Fruit fly (Drosophila melanogaster) whole organism, embryonic: ENCODE results near the gene Alp13.

Source experiments
- Ada2b ChIP-seq: fragments of 200-800 bp; sonication (Bioruptor generic); IDR thresholded peaks from 2 replicates; pipeline ENCODE4 v1.3.6; 2022; ENCODE audit warnings: missing biosample characterization, missing genetic modification characterization
- Adf1 ChIP-seq: fragments of 200-800 bp; sonication (Bioruptor generic); IDR thresholded peaks from 2 replicates; pipeline ENCODE4 v1.3.6; 2022; ENCODE audit warnings: missing biosample characterization, missing genetic modification characterization
- CG12104 ChIP-seq: fragments of 200-800 bp; sonication (Bioruptor generic); optimal IDR thresholded peaks from 3 replicates; lab custom pipeline; 2016; ENCODE audit warnings: missing biosample characterization, missing genetic modification characterization
- CG13287 ChIP-seq: fragments of 200-800 bp; sonication (Bioruptor generic); IDR thresholded peaks from 2 replicates; pipeline ENCODE4 v1.3.6; 2022; ENCODE audit warnings: missing biosample characterization, missing genetic modification characterization; ENCODE audit not compliant: partially characterized antibody
- CG13296 ChIP-seq: fragments of 200-800 bp; sonication (Bioruptor generic); optimal IDR thresholded peaks from 3 replicates; lab custom pipeline; 2018; ENCODE audit warnings: missing biosample characterization, mild to moderate bottlenecking, missing genetic modification characterization
- CG13894 ChIP-seq: fragments of 200-800 bp; sonication (Bioruptor generic); optimal IDR thresholded peaks from 3 replicates; lab custom pipeline; 2018; ENCODE audit warnings: missing biosample characterization, mild to moderate bottlenecking, missing genetic modification characterization, moderate library complexity
- CG14014 ChIP-seq: fragments of 200-800 bp; sonication (Bioruptor generic); IDR thresholded peaks from 2 replicates; pipeline ENCODE4 v1.3.6; 2022; ENCODE audit warnings: missing biosample characterization, missing genetic modification characterization
- CG15269 ChIP-seq: fragments of 200-800 bp; sonication (Bioruptor generic); optimal IDR thresholded peaks from 2 replicates; lab custom pipeline; 2018; ENCODE audit warnings: missing biosample characterization, mild to moderate bottlenecking, missing genetic modification characterization, moderate library complexity
- CG16779 ChIP-seq: fragments of 200-800 bp; sonication (Bioruptor generic); IDR thresholded peaks from 2 replicates; pipeline ENCODE4 v1.3.6; 2022; ENCODE audit warnings: missing biosample characterization, missing genetic modification characterization
- CG17912 ChIP-seq: fragments of 200-800 bp; sonication (Bioruptor generic); optimal IDR thresholded peaks from 2 replicates; lab custom pipeline; 2018; ENCODE audit warnings: missing biosample characterization, mild to moderate bottlenecking, missing genetic modification characterization
- CG3065 ChIP-seq: fragments of 200-800 bp; sonication (Bioruptor generic); optimal IDR thresholded peaks from 2 replicates; lab custom pipeline; 2016; ENCODE audit warnings: missing biosample characterization, missing genetic modification characterization
- CG31365 ChIP-seq: fragments of 200-800 bp; sonication (Bioruptor generic); optimal IDR thresholded peaks from 2 replicates; lab custom pipeline; 2018; ENCODE audit warnings: missing biosample characterization, mild to moderate bottlenecking, missing genetic modification characterization
- CG5953 ChIP-seq: fragments of 200-800 bp; sonication (Bioruptor generic); IDR thresholded peaks from 2 replicates; pipeline ENCODE4 v1.3.6; 2022; ENCODE audit warnings: missing biosample characterization, missing genetic modification characterization
- CG6254 ChIP-seq: fragments of 200-800 bp; sonication (Bioruptor generic); optimal IDR thresholded peaks from 3 replicates; lab custom pipeline; 2017; ENCODE audit warnings: mild to moderate bottlenecking, missing biosample characterization, missing genetic modification reagents, missing genetic modification characterization
- CG8290 ChIP-seq, 3 experiments: fragments of 200-800 bp; sonication (Bioruptor generic); optimal IDR thresholded peaks; 2 replicates each; lab custom pipeline; 2016 to 2019; ENCODE audit warnings: missing biosample characterization in 3 of 3, missing genetic modification characterization in 3 of 3, mild to moderate bottlenecking in 2 of 3, moderate library complexity in 1 of 3
- CG9932 ChIP-seq: fragments of 200-800 bp; sonication (Bioruptor generic); IDR thresholded peaks from 2 replicates; pipeline ENCODE4 v1.3.6; 2022; ENCODE audit warnings: missing biosample characterization, missing genetic modification characterization
- CoRest ChIP-seq: fragments of 200-800 bp; sonication (Bioruptor generic); optimal IDR thresholded peaks from 3 replicates; lab custom pipeline; 2018; ENCODE audit warnings: missing biosample characterization, mild to moderate bottlenecking, missing genetic modification characterization, moderate library complexity
- Dek ChIP-seq: fragments of 200-800 bp; sonication (Bioruptor generic); optimal IDR thresholded peaks from 3 replicates; lab custom pipeline; 2019; ENCODE audit warnings: missing biosample characterization, mild to moderate bottlenecking, missing genetic modification characterization, moderate library complexity
- Drgx ChIP-seq: fragments of 200-800 bp; sonication (Bioruptor generic); IDR thresholded peaks from 2 replicates; pipeline ENCODE4 v1.3.6; 2022; ENCODE audit warnings: missing biosample characterization, missing genetic modification characterization
- HmgZ ChIP-seq: fragments of 200-800 bp; sonication (Bioruptor generic); optimal IDR thresholded peaks from 2 replicates; lab custom pipeline; 2018; ENCODE audit warnings: missing biosample characterization, mild to moderate bottlenecking, missing genetic modification characterization
- Hmr ChIP-seq: fragments of 200-800 bp; sonication (Bioruptor generic); optimal IDR thresholded peaks from 3 replicates; lab custom pipeline; 2017; ENCODE audit warnings: mild to moderate bottlenecking, missing biosample characterization, missing genetic modification reagents, missing genetic modification characterization
- Hr78 ChIP-seq, 2 experiments: fragments of 200-800 bp in 1 of 2; fragments of >200 bp in 1 of 2; sonication (Bioruptor generic) in 1 of 2; optimal IDR thresholded peaks; 2 replicates each; lab custom pipeline; 2017 to 2019; ENCODE audit warnings: missing biosample characterization in 2 of 2, missing genetic modification characterization in 2 of 2, mild to moderate bottlenecking in 1 of 2, moderate library complexity in 1 of 2
- MTF-1 ChIP-seq: fragments of 200-800 bp; sonication (Bioruptor generic); optimal IDR thresholded peaks from 2 replicates; lab custom pipeline; 2018; ENCODE audit warnings: missing biosample characterization, mild to moderate bottlenecking, missing genetic modification characterization, borderline replicate concordance
- Med ChIP-seq: fragments of 200-800 bp; sonication (Bioruptor generic); peaks from one replicate; lab custom pipeline; 2016; ENCODE audit warnings: missing biosample characterization, missing genetic modification characterization, mild to moderate bottlenecking, inconsistent platforms, moderate library complexity
- Meics ChIP-seq: fragments of 200-800 bp; sonication (Bioruptor generic); optimal IDR thresholded peaks from 2 replicates; lab custom pipeline; 2017; ENCODE audit warnings: missing biosample characterization, mild to moderate bottlenecking, missing genetic modification characterization
- Nf-YB ChIP-seq: fragments of 200-800 bp; sonication (Bioruptor generic); optimal IDR thresholded peaks from 3 replicates; lab custom pipeline; 2019; ENCODE audit warnings: missing biosample characterization, mild to moderate bottlenecking, missing genetic modification characterization, moderate library complexity
- Opbp ChIP-seq: fragments of 200-800 bp; sonication (Bioruptor generic); IDR thresholded peaks from 3 replicates; pipeline ENCODE4 v1.3.6; 2022; ENCODE audit warnings: missing biosample characterization, missing genetic modification characterization; ENCODE audit not compliant: partially characterized antibody
- Spps ChIP-seq: fragments of 200-800 bp; sonication (Bioruptor generic); optimal IDR thresholded peaks from 2 replicates; lab custom pipeline; 2018; ENCODE audit warnings: missing biosample characterization, mild to moderate bottlenecking, missing genetic modification characterization
- Trl ChIP-seq, 3 experiments: fragments of >200 bp in 2 of 3; fragments of 200-800 bp in 1 of 3; sonication (Bioruptor generic) in 1 of 3; optimal IDR thresholded peaks; 2 replicates in 1 of 3; 3 replicates in 2 of 3; lab custom pipeline; 2016 to 2017; ENCODE audit warnings: missing biosample characterization in 1 of 3, missing genetic modification characterization in 1 of 3
- Xrp1 ChIP-seq: fragments of 200-800 bp; sonication (Bioruptor generic); IDR thresholded peaks from 2 replicates; pipeline ENCODE4 v1.3.6; 2022; ENCODE audit warnings: missing biosample characterization, missing genetic modification characterization
- br ChIP-seq: fragments of >200 bp; optimal IDR thresholded peaks from 2 replicates; lab custom pipeline; 2017
- ci ChIP-seq: fragments of 200-800 bp; sonication (Bioruptor generic); IDR thresholded peaks from 3 replicates; pipeline ENCODE4 v1.3.6; 2022; ENCODE audit warnings: missing biosample characterization, missing genetic modification characterization
- cwo ChIP-seq: fragments of 200-800 bp; sonication (Bioruptor generic); optimal IDR thresholded peaks from 3 replicates; lab custom pipeline; 2017; ENCODE audit warnings: missing biosample characterization, missing genetic modification characterization, mild to moderate bottlenecking, moderate library complexity, missing genetic modification reagents
- da ChIP-seq: fragments of 200-800 bp; sonication (Bioruptor generic); optimal IDR thresholded peaks from 2 replicates; lab custom pipeline; 2016; ENCODE audit warnings: missing biosample characterization, missing genetic modification characterization
- exex ChIP-seq: fragments of 200-800 bp; sonication (Bioruptor generic); optimal IDR thresholded peaks from 4 replicates; lab custom pipeline; 2018; ENCODE audit warnings: missing biosample characterization, mild to moderate bottlenecking, missing genetic modification characterization, moderate library complexity
- lab ChIP-seq: fragments of 200-800 bp; sonication (Bioruptor generic); optimal IDR thresholded peaks from 3 replicates; lab custom pipeline; 2017; ENCODE audit warnings: missing biosample characterization, missing genetic modification characterization, mild to moderate bottlenecking, moderate library complexity, missing genetic modification reagents
- lov ChIP-seq, 2 experiments: fragments of 200-800 bp in 1 of 2; fragments of >200 bp in 1 of 2; sonication (Bioruptor generic) in 1 of 2; IDR thresholded peaks in 1 of 2; optimal IDR thresholded peaks in 1 of 2; 2 replicates in 1 of 2; 3 replicates in 1 of 2; pipeline versions ENCODE4 v1.3.6 to Lab custom; 2017 to 2022; ENCODE audit warnings: missing biosample characterization in 1 of 2, missing genetic modification characterization in 1 of 2
- mirr ChIP-seq: fragments of 200-800 bp; sonication (Bioruptor generic); optimal IDR thresholded peaks from 3 replicates; lab custom pipeline; 2018; ENCODE audit warnings: missing biosample characterization, mild to moderate bottlenecking, missing genetic modification characterization
- nom ChIP-seq: fragments of 200-800 bp; sonication (Bioruptor generic); optimal IDR thresholded peaks from 2 replicates; lab custom pipeline; 2017; ENCODE audit warnings: missing biosample characterization, missing genetic modification characterization, mild to moderate bottlenecking, moderate library complexity, missing genetic modification reagents
- pan ChIP-seq, 4 experiments: fragments of >200 bp in 3 of 4; fragments of 200-800 bp in 1 of 4; sonication (Bioruptor generic) in 1 of 4; optimal IDR thresholded peaks in 3 of 4; IDR thresholded peaks in 1 of 4; 2 replicates each; pipeline versions ENCODE4 v1.3.6 to Lab custom; 2017 to 2022; ENCODE audit warnings: missing biosample characterization in 2 of 4, missing genetic modification characterization in 2 of 4, mixed read lengths in 1 of 4
- pum ChIP-seq: fragments of 200-800 bp; sonication (Bioruptor generic); optimal IDR thresholded peaks from 2 replicates; lab custom pipeline; 2016; ENCODE audit warnings: missing biosample characterization, missing genetic modification characterization
- ranshi ChIP-seq: fragments of 200-800 bp; sonication (Bioruptor generic); IDR thresholded peaks from 2 replicates; pipeline ENCODE4 v1.3.6; 2022; ENCODE audit warnings: missing biosample characterization, missing genetic modification characterization
- sna ChIP-seq: fragments of 200-800 bp; sonication (Bioruptor generic); IDR thresholded peaks from 2 replicates; pipeline ENCODE4 v1.3.6; 2022; ENCODE audit warnings: missing biosample characterization, missing genetic modification characterization; ENCODE audit not compliant: partially characterized antibody
- sob ChIP-seq: fragments of 200-800 bp; sonication (Bioruptor generic); IDR thresholded peaks from 2 replicates; pipeline ENCODE4 v1.3.6; 2022; ENCODE audit warnings: missing biosample characterization, missing genetic modification characterization
- tio ChIP-seq: fragments of 200-800 bp; sonication (Bioruptor generic); optimal IDR thresholded peaks from 2 replicates; lab custom pipeline; 2017; ENCODE audit warnings: missing biosample characterization, missing genetic modification characterization, inconsistent platforms

Alp13 gene

dm6 chr3R:10093252-10094030 is 18.3 kb upstream of the Alp13 start (continued):
- TF ChIP-seq CG5953 (GFP tag; lab: Robert Waterston, UW), result 0 out of 2 replicates have a peak, but pooled peaks have one; percentile 44
- peak in 1 of 2 experiments; percentile 40 for TF ChIP-seq Hr78 (GFP tag; optimal IDR thresholded peaks at IDR 0.05; lab: Kevin White, UChicago)
- peak; percentile 55 for TF ChIP-seq sob (GFP tag; lab: Robert Waterston, UW)
- peak; percentile 84 for TF ChIP-seq Med (GFP tag; lab: Kevin White, UChicago)
- peak; percentile 27 for TF ChIP-seq CG13894
- peak; percentile 45 for TF ChIP-seq HmgZ (tag; lab: Kevin White, UChicago)
- no peak for TF ChIP-seq CG16779
- TF ChIP-seq CG15269, result peak; percentile 40
- no peak for TF ChIP-seq Nf-YB
- no peak for TF ChIP-seq ranshi (GFP tag; lab: Robert Waterston, UW)
- TF ChIP-seq ci (GFP tag; lab: Robert Waterston, UW), result peak; percentile 77; the same call in 2 of the 3 replicates
- peak; percentile 44 for TF ChIP-seq CG13287 (GFP tag; lab: Robert Waterston, UW)
- TF ChIP-seq CG13296 (GFP tag; lab: Kevin White, UChicago), result peak; percentile 18
- no peak for TF ChIP-seq tio (GFP tag; lab: Kevin White, UChicago)
- TF ChIP-seq pum (GFP tag; lab: Kevin White, UChicago), result no peak
- TF ChIP-seq Trl (optimal IDR thresholded peaks at IDR 0.05; lab: Kevin White, UChicago), result peak; percentile 83 to 91
- no peak for TF ChIP-seq Trl (GFP tag; optimal IDR thresholded peaks at IDR 0.05; lab: Kevin White, UChicago)
- peak; percentile 8 for TF ChIP-seq CG31365
- peak; percentile 29; the same call in 1 of the 3 replicates for TF ChIP-seq Opbp
- TF ChIP-seq Hmr, result peak; percentile 28
- no peak for TF ChIP-seq Xrp1
- TF ChIP-seq pan (optimal IDR thresholded peaks at IDR 0.05; lab: Kevin White, UChicago), result no peak
- TF ChIP-seq pan (GFP tag; optimal IDR thresholded peaks at IDR 0.05 in 1 of 2, IDR thresholded peaks at IDR 0.05 in 1 of 2), result peak in 1 of 2 experiments; percentile 14
- peak; percentile 5 for TF ChIP-seq Meics (GFP tag; lab: Kevin White, UChicago)
- no peak for TF ChIP-seq CG3065
- TF ChIP-seq CG12104 (GFP tag; lab: Kevin White, UChicago), result no peak
- no peak for TF ChIP-seq CG8290 (GFP tag; optimal IDR thresholded peaks at IDR 0.05; lab: Kevin White, UChicago)
- peak in 1 of 2 experiments; percentile 14 for TF ChIP-seq CG8290 (tag; optimal IDR thresholded peaks at IDR 0.05; lab: Kevin White, UChicago)
- peak; percentile 19 for TF ChIP-seq lab (GFP tag; lab: Kevin White, UChicago)
- no peak for TF ChIP-seq Ada2b
- TF ChIP-seq Drgx, result peak; percentile 36
- peak; percentile 23 for TF ChIP-seq nom (GFP tag; lab: Kevin White, UChicago)
- no peak for TF ChIP-seq Dek (tag; lab: Kevin White, UChicago)
- TF ChIP-seq sna, result 0 out of 2 replicates have a peak, but pooled peaks have one; percentile 19
- TF ChIP-seq MTF-1 (GFP tag; lab: Kevin White, UChicago), result peak; percentile 44
- TF ChIP-seq br (lab: Kevin White, UChicago), result no peak
- TF ChIP-seq CG9932 (GFP tag; lab: Robert Waterston, UW), result 0 out of 2 replicates have a peak, but pooled peaks have one; percentile 22
- TF ChIP-seq CG17912 (GFP tag; lab: Kevin White, UChicago), result no peak
- no peak for TF ChIP-seq Spps (tag; lab: Kevin White, UChicago)
- TF ChIP-seq CG14014 (GFP tag; lab: Robert Waterston, UW), result peak; percentile 42; the same call in 1 of the 2 replicates
- TF ChIP-seq CoRest, result no peak
- TF ChIP-seq mirr (GFP tag; lab: Kevin White, UChicago), result peak; percentile 59
- TF ChIP-seq CG6254 (GFP tag; lab: Kevin White, UChicago), result peak; percentile 6
- peak; percentile 3 for TF ChIP-seq exex
- TF ChIP-seq lov (optimal IDR thresholded peaks at IDR 0.05; lab: Kevin White, UChicago), result no peak
- 0 out of 3 replicates have a peak, but pooled peaks have one; percentile 21 for TF ChIP-seq lov (GFP tag; IDR thresholded peaks at IDR 0.05; lab: Robert Waterston, UW)
- peak; percentile 56 for TF ChIP-seq Adf1 (GFP tag; lab: Robert Waterston, UW)
- no peak for TF ChIP-seq da (GFP tag; lab: Kevin White, UChicago)
- TF ChIP-seq cwo, result peak; percentile 57
